Worm (Caenorhabditis elegans) whole organism, L4/young adult: Measurements from ENCODE around the gene chch-3.

Experiments used
- W03F9.2 ChIP-seq: fragments of 150-350 bp; optimal IDR thresholded peaks from 2 replicates; lab custom pipeline; 2014; ENCODE audit warnings: missing biosample characterization, missing genetic modification characterization
- dao-5 ChIP-seq: sonication (generic microtip); optimal IDR thresholded peaks from 2 replicates; lab custom pipeline; 2016; ENCODE audit warnings: missing genotype, missing genetic modification characterization, moderate library complexity, missing compliant biosample characterization
- him-1 ChIP-seq: sonication (generic microtip); optimal IDR thresholded peaks from 2 replicates; lab custom pipeline; 2016; ENCODE audit warnings: missing genotype, missing genetic modification reagents, missing genetic modification characterization, missing compliant biosample characterization

Gene chch-3

DNA sequence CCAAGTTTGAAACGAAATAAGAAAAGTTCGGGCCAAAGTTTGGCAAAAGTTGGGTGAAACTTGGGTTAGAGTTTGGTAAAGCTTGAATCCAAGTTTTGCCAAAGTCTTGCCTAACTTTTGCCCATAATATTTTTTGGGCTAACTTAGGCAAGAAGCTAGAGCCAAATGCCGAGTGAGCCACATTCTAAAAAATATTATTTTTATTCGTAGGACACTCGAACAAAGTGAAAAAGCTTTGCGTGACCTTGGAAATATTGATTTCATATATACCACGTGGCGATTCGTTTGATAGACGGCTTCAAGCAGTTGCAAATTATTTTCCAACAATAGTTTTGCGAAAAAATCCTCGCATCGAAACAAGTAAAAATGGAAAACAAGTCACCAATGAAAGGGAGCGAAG, 13.0 kb upstream of the chch-3 start, which contains the start of gene Y51B9A.5:
TSS of gene Y51B9A.5 (plus strand) at position 301 of the 400 bp plus-strand sequence.
- TF ChIP-seq W03F9.2 (tag; lab: Kevin White, UChicago), result no peak
- TF ChIP-seq dao-5, result no peak
- no peak for TF ChIP-seq him-1 (tag; lab: Kevin White, UChicago)

DNA sequence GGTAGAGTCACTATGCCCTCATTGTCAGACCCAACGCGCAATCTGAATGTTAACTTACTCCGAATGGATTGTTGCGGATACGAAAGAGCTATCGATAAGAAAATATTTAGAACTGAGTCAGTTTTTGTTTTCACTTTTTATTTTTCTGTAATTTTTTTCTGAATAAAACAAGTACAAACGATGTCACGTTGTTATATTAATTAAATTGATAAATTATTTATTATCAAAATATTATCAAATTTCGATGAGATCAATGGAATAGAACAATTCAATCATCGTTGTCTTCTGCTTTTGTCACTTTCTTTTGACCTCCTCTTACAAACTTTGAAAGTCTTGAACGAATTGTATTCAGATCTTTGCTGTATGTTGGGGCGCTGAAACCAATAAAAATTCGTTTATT, 9.8 kb upstream of the chch-3 start, which contains the start of gene mpz-6:
TSS of gene mpz-6 (minus strand) at position 101 of the 400 bp plus-strand sequence.
- TF ChIP-seq him-1 (tag; lab: Kevin White, UChicago) (no peak), W03F9.2 (tag; lab: Kevin White, UChicago) (no peak), dao-5 (no peak)

DNA sequence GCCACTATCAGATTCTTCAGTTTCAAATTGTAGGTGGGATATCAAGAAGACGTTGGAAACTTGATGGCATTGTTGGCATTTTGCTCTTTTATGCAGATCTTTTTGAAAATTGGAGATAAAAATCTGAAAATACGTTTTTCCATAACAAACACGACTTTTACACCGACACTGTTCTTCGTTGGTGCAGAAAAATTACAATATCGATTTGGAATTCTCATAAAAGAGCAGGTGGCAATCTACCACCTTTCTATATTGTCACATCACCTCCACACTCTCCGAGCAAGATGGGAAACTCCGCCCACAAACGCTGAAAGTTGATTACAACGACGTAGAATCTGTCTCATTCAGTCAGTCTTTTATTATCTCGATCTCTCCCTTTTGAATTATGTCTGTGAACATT, 9.3 kb upstream of the chch-3 start, which contains the start of gene arrd-2:
TSS of gene arrd-2 (plus strand) at position 301 of the 400 bp plus-strand sequence.
- TF ChIP-seq dao-5 (no peak), him-1 (tag; lab: Kevin White, UChicago) (no peak), W03F9.2 (tag; lab: Kevin White, UChicago) (no peak)

DNA sequence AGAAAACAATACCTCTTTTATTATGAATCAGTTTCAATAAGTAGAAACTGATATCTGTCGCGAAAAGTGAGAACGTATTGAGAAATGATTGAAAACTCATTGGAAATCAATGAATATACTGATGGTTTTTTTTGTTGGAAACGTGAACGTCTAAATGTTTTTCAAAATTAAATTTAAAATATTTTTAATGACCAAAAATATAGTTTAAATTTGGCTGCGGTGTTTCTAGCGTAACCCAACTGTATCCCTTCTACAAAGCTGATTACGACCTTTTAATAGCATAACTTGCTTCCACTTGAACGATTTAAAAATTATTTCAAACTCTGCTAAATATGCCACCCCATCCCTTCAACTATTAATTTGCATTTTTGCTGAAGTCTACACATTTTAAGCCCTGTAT, 5.3 kb upstream of the chch-3 start, which contains the start of gene M176.9:
TSS of gene M176.9 (minus strand) at position 101 of the 400 bp plus-strand sequence.
- TF ChIP-seq him-1 (tag; lab: Kevin White, UChicago) (no peak), dao-5 (no peak), W03F9.2 (tag; lab: Kevin White, UChicago) (no peak)

DNA sequence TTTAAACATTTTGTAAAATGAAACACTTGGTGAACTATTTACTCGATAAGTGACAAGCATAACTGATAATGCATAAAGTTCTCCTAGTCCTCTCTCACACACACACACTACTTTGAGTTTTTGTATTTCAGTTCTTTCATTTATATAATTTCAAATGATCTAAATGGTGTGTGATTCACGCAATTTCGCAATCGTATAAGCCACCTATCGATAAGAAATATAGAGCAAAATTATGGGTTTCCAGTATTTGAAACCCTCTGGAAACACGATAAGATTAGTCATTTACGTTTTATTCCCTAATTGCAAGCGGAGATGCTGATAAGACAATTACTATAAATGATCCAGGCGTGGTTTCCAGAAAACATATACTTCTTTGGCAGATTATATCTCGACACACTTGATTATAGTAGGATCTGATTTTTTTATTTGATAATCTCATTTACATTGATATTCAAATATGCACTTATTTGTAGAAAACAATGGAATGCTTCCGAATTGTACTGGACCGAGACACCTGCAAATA, 4.7 kb upstream of the chch-3 start, which contains the start of gene arrd-3:
TSS of gene arrd-3 (plus strand) at position 473 of the 523 bp plus-strand sequence.
- TF ChIP-seq dao-5, result no peak
- no peak for TF ChIP-seq W03F9.2 (tag; lab: Kevin White, UChicago)
- TF ChIP-seq him-1 (tag; lab: Kevin White, UChicago), result no peak

DNA sequence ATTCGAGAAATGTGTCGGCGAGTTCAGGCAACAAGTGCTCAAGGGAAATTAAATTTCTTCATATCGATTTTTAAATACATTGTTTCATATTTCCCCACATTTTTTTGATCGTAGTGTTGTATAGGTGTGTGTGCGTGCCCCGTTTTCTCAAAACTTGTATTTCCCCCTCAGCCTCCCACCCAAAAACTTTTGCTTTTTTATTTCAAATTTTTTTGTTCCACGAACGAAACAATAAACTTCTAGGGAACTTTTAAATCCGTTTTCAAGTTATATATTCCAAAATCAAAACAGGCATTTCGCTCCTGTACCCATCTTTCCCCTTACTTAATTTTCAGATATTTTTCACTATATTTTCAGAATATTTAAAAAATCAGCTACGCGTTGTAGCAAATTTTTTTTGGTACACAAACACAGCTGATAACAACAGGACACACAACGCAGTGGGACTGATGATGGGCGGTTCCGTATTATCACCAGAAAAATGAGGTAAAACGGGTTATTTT, 1.3 kb downstream of the chch-3 start, which contains the start of the genes M176.4 and M176.16:
TSS of gene M176.4 (plus strand) at position 301 of the 503 bp plus-strand sequence.
TSS of gene M176.16 (plus strand) at position 453 of the 503 bp plus-strand sequence.
- no peak for TF ChIP-seq dao-5
- TF ChIP-seq W03F9.2 (tag; lab: Kevin White, UChicago), result no peak
- TF ChIP-seq him-1 (tag; lab: Kevin White, UChicago), result no peak

DNA sequence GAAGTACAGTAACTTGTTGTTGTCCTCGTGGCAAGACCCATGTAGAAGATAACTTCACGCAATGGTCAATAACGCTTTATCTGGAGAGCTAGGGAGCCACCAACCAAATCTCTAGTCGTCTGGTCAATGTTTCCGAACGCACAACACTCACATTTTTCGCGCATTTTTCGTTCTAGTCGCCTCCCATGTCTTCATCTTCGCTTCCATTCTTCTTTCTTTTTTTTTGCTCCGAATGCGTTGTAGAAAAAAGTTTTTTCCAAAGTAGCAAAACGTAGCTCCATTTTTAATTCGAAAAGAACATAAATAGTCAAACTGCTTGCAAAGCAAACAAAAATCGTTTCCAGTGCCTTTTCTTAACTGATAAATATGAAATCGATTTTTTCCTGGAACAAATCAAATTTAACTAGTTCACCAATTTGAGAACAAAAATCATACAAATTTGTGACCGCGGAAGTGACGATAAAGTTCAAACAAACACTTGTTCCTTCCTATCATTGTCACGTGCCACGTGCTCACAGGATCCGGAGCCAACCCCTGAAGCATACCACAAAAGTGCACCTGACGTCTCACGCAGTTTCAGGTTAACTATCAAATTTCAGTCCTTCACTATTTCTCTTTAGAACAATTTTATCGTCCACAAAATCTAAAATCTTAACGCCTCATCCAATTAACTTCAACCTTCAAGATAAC, 2.2 kb downstream of the chch-3 start:
- no peak for TF ChIP-seq W03F9.2 (tag; lab: Kevin White, UChicago)
- TF ChIP-seq dao-5, result no peak
- no peak for TF ChIP-seq him-1 (tag; lab: Kevin White, UChicago)

DNA sequence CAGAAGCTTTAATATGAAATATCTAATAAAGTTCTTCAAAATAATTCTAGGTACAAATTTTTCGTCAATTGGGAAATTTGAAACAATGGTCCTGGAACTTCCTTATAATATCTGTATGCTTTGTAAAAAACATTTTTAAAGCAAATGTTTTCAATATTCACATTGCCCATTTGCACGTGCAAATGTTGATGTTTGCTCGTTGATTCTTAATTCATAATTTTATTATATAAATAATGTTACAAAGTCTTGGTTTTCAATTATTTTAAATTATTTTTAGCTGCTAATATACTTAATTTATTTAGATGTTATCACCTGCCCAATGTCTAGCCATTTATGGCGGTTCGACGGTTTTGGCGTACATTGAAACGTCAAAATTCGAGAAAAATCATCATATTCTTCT, 5.2 kb downstream of the chch-3 start, which contains the start of gene M176.11:
TSS of gene M176.11 (plus strand) at position 301 of the 400 bp plus-strand sequence.
- TF ChIP-seq dao-5, result no peak
- no peak for TF ChIP-seq him-1 (tag; lab: Kevin White, UChicago)
- no peak for TF ChIP-seq W03F9.2 (tag; lab: Kevin White, UChicago)

DNA sequence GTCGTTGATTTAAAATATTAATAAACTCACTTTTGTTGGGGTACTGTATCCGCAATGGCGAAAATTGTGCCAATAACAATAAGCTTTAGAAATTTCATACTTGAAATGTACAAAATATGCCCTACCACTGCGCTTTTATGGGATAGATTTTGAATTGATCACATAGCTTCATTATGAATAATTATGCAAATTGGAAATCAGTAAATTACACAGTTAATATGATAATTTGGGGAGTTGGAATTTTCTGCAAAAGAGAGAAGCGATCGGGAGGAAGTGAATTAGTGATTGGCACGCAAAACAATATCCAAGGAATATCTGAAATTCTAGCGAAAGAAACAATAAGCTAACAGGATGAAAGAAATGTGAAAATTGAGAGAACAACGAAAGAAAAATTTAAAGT, 9.3 kb downstream of the chch-3 start, which contains the start of gene M176.10:
TSS of gene M176.10 (minus strand) at position 101 of the 400 bp plus-strand sequence.
- no peak for TF ChIP-seq dao-5

DNA sequence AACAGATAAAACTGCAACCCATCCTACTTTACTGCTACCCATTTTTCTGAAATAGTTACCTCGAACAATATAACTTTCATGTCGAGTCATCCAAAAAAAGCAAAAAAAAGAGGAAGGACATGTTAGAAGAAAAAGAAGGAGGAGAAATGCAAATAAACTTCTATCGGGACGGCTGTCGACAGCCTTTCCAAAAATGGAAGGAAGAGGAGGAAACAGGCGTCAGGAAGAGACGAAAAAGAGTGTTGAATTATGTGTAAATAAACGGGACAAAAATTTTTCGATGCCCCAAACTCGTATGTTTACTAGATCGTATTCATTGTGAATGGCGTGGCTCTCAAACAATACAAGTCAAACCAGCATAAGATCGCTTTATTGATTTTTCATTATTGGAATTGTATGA, 10.8 kb downstream of the chch-3 start, which contains the start of gene M176.5:
TSS of gene M176.5 (minus strand) at position 101 of the 400 bp plus-strand sequence.
- TF ChIP-seq W03F9.2 (tag; lab: Kevin White, UChicago) (no peak), him-1 (tag; lab: Kevin White, UChicago) (no peak), dao-5 (no peak)

DNA sequence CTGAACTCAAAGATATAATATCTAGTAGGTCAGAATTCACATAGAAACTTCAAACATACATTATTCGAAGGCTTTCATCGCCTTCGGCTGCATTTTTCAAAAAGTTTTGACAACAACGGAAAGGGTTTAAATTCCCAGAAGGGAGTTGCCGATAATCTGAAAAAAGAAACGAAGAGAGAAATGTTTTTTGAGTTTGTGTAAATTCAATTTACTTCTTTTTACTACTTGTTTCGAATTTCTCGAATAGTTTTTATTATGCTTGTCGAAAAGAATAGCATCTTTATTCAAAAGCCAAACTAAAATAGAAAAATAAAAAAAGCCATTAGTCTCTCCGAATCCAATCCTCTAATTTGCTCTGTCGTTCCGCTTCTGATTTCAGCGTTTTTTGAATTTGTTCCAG, 14.3 kb downstream of the chch-3 start:
- TF ChIP-seq dao-5 (no peak), him-1 (tag; lab: Kevin White, UChicago) (no peak), W03F9.2 (tag; lab: Kevin White, UChicago) (no peak)

DNA sequence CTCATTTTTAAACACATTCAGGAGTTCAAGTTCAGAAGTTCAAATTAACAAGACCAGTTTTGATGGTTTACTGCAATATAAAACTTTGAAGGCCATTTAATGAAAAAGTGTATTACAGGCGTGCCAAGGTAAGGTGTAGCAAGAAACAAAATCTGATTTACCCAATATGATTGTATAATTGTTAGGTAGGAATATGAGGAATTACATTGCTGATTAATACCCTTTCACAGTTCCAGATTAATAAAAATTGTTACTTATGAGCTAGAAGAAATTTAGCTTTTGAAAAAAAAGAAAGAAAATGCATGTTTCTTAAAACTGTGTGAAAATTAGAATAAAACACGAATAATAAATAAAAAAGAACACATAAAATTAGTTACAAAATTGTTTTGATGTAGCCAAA, 16.8 kb downstream of the chch-3 start, which contains the start of gene kin-15:
TSS of gene kin-15 (minus strand) at position 101 of the 400 bp plus-strand sequence.
- TF ChIP-seq dao-5 (no peak), W03F9.2 (tag; lab: Kevin White, UChicago) (no peak), him-1 (tag; lab: Kevin White, UChicago) (no peak)

DNA sequence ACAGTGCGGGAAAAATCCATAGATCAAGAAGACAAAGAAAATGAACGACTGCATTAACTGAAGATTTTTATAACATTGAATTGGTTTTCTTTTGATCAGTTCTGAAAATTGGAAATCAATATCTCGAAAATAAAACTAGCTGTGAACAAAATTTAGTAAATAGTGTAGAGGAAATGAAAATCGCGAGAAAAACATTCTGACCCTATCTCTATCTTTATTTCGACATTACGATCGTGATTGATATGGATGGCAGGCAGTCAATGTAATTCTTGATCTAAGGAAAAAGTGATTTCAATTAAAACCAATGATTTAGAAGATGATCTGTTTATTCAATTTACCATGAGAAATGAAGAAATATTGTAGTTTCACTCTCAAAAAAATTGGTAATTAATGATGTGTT, 19.2 kb downstream of the chch-3 start, which contains the start of gene kin-16:
TSS of gene kin-16 (minus strand) at position 101 of the 400 bp plus-strand sequence.
- TF ChIP-seq dao-5, result no peak
- TF ChIP-seq him-1 (tag; lab: Kevin White, UChicago), result no peak
- no peak for TF ChIP-seq W03F9.2 (tag; lab: Kevin White, UChicago)

DNA sequence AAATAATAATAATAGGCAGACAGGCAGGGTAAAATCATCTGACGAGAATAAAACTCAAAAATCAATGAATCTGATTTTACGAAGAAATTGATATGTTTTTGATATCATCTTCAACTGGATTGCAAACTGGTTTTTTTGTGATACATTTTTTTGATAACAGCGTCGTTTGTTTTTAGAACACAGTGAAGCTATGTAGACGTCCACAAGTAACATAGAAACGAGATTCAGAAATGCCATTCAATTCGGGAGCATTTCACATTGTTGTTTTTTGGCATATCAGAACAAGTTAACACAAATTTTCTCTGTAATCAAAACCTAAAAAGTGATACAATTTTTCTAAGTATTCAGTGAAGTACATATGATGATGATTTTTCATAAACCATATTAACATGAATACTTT, 21.4 kb downstream of the chch-3 start, which contains the start of gene chil-13:
TSS of gene chil-13 (minus strand) at position 101 of the 400 bp plus-strand sequence.
- TF ChIP-seq W03F9.2 (tag; lab: Kevin White, UChicago), result no peak
- no peak for TF ChIP-seq dao-5
- no peak for TF ChIP-seq him-1 (tag; lab: Kevin White, UChicago)
